Fruit fly (Drosophila melanogaster) whole organism, larva: ENCODE data around the gene Faf2.

Experiments used
- noc ChIP-seq: fragments of 200-800 bp; sonication (Bioruptor generic); optimal IDR thresholded peaks from 3 replicates; lab custom pipeline; 2019; ENCODE audit warnings: missing biosample characterization, mild to moderate bottlenecking, missing genetic modification characterization, moderate library complexity

The Faf2 gene

DNA sequence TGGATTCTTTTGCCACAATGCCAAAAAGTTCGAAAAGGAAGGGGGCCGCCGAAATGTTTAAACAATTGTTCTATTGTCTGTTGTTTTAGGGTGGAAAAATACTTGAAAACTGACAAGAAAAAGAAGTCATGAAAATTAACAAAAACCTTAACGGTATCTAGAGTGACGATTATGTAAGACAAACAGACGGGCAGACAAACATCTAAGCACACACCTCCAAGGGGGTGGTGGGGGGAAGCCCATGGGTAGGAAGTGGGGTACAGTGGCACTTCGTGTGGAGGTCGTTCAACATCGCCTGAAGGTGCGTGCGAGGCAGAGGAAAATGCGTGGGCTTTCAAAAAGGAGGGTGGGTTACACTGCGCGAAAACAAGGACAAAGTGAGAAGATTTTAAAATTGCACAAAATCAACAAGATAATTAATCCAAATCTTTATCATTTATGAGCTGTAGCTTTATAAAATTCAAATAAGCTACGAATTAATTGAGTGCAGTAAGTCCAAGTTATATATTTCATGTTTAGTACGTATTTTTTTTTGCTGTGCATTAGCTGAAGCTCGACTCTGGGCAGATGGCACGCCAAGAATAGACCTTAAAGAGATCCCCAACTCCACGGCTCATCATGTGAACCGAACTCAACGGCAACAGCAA is 9.0 kb upstream of the Faf2 start:
- no peak for TF ChIP-seq noc

DNA sequence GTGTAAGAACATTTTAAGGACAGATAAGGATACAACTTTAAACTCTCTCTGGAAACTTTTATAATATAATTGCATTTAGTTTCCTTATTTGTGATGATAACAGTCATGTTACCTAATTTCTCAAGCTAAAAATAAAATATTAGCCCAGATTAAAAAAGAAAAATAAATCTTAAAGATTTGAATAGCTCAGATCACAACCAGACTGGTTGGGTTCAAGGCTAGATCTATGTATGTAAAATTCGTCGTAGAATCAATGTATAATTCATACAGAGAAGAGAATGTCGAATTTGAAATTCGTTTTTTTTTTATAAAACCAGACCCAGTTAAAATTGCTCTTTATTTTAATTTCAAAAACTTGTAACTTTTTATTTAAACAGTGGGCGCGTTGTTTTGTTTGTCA is 5.6 kb upstream of the Faf2 start:
- no peak for TF ChIP-seq noc

DNA sequence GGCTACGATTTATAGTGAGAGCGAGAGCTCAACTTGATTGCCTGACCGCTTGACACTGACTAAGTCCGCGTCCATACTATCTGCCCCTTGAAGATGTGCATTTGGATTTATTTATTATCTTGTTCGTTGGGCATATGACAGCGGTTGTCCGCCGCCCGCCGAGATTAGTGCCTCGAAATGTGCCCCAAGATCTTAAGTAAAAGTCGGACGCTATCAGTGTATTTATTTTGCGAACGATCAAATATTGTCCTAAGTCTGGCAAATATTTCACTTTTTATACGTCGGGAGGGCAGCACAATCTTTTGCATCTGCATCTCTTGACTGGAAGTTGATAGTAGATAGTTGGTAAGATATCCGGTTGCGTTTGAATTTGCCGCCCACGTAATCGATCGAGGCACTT is 5.2 kb upstream of the Faf2 start, which contains the start of gene Irk3:
Irk3 (minus strand) TSS at position 63 of the 400 bp plus-strand sequence.
- no peak for TF ChIP-seq noc

DNA sequence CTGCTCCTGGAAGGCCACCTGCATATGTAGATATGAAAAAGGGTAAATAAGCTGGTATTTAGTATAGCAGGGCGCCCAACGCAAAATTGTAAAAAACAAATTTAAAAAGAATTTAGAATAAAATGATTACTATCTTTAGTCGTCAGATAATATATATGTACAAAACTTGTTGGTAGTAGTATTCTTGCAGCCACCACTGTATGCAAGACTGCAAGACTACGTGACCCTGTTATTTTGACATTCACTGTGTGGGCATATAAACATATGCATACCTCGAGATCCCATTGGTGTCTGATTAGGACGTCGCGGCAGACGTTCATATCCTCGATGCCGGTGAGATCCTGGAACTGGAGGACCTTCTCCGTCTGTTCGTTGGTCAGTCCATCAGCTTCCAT is 647 bp downstream of the Faf2 start:
- TF ChIP-seq noc: no peak

DNA sequence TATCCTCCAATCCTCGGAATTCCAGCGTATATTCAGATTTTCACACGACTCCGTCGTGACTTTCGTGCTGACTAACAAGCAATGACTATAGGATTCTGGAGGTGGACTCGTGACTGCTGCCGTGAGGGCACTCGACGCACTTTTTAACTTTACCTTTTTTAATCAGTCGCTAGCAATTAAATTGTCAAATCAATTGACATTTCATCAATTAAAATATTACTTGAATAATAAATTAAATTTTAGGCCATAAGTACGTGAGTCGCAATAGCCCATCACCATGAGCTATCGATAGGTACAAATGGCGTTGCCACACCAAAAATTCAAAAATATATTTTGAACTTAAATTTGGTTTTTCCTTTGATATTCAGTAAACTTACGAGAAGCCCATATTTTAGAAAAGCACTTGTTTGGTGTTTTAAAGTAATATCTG is 2.9 kb downstream of the Faf2 start, which contains the start of gene Jwa:
Jwa (minus strand) TSS at position 87 of the 430 bp plus-strand sequence.
- TF ChIP-seq noc: peak; percentile 93

DNA sequence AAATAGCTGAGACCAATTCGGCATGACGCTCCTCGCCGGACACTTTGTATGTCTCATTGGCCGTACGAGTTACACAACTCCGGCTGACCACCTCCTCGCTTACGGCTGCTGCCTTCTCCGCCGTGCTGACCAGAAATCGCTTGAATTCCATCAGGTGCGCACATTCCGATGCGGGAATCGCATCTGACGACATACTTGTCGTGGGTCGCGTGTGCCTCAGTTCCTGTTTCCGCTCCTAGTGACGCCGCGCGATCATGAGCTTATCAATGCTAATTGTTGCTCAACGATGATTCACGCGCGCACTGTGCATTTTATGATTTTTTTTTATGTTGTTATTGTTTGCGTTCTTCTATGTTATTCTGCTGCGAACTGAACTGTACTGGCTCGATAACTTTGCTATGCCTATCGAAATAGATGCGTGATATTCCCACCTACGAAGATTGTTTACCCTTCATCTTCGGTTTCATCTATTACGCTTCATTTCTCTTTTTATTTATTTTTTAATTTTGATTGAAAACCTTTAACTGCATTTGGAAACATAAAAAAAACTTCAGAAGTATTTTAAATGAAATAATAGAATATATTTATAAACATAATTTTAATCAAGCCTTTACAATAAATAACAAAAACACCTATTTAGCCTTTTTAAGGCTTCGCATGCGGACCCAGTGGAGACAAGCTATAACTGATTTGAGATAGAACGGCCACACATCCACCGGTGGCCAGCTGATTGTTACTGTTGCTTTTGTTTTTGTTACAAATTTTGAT is 5.6 kb downstream of the Faf2 start, which contains the start of the genes CG10376 and CG10343:
CG10376 (minus strand) TSS at position 385 of the 768 bp plus-strand sequence.
CG10343 (plus strand) TSS at position 753 of the 768 bp plus-strand sequence.
- TF ChIP-seq noc: peak; percentile 85

DNA sequence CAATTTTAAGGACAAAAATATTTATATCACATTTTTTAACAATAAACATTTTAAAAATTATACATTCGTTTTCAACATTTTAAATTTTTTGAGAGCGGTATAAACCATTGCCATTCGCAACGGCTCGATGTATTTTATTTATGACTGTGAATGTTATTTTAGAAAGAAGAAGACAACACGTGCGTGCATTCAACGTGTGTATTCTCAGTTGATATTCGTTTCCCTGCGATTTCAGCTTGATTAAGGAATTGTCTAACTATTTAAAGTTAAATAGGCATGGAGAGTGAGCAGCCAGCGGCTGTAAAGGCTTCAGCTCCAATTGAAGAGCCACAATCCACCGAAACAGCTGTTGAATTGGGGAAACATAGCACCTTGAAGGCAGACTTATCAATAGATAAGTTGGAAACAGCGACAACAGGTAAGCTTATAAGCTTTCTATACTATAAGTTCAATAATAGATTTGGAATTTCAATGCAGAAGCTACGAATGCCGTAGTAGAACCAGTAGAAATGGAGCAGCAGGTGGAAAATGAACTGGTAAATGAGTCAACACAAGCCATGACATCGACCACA is 9.8 kb downstream of the Faf2 start, which contains the start of gene CG10341:
CG10341 (plus strand) TSS at position 156 of the 572 bp plus-strand sequence.
- no peak for TF ChIP-seq noc

DNA sequence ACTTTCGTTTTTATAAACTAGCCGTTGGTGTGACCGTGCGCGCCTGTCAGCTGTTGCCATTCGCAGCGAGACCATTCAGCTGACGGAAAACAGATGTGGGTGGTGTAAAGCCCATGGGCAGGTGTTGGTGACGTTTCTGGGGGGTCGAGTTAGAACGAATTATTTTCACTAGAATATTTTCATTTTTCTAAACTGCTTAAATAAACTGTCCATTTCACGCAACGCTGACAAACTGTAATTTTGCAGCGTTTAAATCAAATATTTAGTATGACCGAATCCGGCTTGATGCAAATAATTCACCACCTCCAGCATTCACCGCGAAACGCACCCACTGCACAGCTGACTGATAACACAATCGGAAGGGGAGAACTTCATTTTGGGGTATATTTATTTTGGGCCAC is 13.1 kb downstream of the Faf2 start, which contains the start of the genes CG10383 and CG10338:
CG10383 (minus strand) TSS at position 199 of the 401 bp plus-strand sequence.
CG10338 (plus strand) TSS at position 261 of the 401 bp plus-strand sequence.
- peak; percentile 87 for TF ChIP-seq noc

DNA sequence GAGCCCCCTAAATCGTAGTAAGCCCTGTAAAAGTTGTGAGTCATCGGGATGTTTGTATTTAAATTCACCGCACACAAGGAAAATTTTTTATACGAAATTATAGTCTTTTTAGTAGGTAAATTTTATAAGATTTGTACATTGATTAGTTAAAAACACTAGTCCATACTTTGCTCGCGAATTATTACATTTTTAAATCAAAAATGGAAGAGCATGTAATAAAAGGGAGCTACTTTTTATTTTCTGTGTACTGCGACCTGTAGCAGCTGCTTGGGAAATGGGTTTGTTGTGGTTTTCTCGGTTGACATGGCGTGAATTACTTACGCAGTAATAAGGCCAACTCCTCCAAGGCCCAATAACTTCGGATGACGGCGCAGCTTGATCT is 13.8 kb downstream of the Faf2 start:
- no peak for TF ChIP-seq noc

DNA sequence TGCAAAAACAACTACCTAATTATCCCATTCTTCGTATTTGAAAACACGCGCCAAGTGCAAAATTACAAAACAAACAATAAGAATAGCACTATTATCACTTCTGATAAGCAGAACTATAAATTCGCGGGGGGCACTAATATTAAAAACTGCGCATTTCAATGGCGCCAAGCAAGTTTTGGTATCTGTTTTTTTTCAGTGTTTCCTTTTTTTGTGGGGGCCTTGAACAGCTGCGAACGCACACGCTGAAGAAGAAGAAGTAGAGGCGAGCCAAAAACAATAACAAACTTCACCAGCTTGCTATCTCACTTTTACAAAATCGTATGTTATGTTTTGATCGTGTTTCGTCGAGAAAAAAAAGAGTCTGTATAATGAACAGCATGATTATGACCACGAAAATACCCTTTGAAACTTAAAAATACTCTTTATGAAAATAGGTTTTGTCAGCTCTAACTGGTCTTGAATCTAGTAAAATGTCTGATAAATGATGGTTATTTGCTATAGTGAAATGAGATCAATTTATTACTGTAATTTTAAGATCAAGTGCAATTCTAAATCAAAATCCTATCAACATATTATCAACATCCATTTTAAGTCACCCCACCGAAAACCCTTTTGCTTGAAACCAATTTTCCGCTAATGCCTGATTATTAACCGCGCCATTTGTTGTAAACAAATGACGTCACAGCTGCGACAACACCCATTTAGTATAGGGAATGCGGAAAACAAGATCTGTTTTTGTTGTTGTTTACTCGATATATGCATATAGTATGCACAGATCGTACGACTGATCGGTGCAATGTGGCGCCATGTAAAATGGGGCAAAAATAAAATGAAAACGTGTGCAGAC is 14.4 kb downstream of the Faf2 start:
- TF ChIP-seq noc: peak; percentile 77

DNA sequence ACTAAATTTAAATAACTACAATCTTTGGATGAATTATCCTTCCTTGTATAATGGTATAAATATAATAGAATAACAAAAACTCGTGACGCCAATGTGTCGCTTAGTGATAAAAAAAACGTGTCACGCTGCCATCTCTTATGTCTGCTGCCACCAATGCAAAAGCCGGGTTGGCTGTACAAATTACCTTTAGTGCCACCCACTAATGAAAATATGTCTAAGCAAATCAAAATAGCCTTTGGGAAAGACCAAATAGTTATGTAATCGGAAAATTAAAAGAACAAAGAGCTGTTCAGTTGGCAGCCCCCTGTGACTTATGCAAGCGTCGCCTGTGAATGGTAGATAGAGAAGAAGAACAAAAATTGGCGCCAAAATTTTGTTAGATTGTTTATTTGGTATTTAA is 19.1 kb downstream of the Faf2 start, which contains the start of gene CG10336:
CG10336 (plus strand) TSS at position 153 of the 400 bp plus-strand sequence.
- TF ChIP-seq noc: no peak

DNA sequence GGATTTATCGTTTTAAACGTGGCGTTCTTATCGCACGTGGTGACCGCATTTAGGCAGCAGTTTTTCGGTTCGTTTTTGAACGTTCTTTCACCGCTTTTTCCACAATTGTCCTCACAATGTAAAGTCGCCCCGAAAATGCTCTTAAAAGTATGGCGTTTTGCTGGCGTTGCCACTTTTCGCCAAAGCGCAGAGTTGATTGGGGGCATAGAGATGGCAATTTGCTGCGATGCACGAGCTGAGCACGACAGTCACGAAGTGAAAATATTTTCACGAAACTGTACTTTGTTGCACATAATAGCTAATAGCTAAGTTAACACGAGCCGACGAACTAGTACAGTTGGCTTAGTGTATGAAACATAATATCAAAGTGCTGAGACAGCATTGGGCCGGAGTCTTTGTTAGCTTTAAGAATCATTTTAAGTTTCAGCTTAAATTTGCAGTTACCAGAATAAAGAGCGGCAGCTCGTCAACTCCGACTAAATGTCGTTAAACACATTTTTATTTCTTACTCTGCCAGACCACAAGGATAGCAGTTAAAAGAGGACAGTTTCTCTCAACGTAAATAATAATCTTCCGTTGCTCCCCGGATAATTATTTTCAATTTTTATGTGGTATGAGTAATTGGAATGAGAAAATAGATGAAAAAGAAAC is 19.7 kb downstream of the Faf2 start, which contains the start of gene msl-1:
msl-1 (minus strand) TSS at position 155 of the 651 bp plus-strand sequence.
- TF ChIP-seq noc: no peak

DNA sequence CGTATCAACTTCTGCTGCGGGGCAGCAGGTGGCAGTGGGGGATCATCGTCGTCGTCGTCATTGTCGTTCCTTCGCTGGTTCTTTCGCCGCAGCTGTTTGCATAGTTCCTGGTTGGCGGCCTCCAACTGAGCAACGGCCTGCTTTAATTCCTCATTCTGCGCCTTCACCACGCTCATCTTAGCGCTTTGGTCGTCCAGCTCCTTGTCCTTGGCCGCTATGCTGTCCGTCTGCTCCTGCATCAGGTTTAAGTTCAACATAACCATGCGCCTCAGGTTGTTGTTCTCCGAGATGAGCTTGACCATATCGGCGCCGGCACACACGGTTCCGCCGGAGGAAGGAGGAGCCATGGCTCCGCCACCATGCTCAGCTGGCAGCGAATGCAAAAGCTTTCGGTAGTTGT is 20.7 kb downstream of the Faf2 start:
- no peak for TF ChIP-seq noc

DNA sequence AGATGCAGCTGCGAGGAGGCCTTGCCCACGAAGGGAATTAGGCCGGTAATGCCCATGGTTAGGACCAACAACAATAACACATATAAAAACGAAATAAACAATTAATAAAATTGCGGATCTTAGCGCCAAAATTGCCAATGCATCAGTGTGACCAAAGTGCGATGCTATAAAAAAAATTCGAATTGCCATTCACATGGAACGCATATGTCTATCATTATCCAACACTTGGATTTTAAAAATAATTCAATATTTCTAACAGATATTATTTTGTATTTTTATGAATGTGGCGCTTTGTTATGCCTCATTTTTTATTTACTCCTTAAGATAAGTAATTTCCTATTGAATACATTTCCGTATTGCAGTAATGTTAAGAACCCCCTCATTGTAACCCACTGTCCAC is 26.6 kb downstream of the Faf2 start, which contains the start of gene tos:
tos (minus strand) TSS at position 173 of the 400 bp plus-strand sequence.
- no peak for TF ChIP-seq noc

DNA sequence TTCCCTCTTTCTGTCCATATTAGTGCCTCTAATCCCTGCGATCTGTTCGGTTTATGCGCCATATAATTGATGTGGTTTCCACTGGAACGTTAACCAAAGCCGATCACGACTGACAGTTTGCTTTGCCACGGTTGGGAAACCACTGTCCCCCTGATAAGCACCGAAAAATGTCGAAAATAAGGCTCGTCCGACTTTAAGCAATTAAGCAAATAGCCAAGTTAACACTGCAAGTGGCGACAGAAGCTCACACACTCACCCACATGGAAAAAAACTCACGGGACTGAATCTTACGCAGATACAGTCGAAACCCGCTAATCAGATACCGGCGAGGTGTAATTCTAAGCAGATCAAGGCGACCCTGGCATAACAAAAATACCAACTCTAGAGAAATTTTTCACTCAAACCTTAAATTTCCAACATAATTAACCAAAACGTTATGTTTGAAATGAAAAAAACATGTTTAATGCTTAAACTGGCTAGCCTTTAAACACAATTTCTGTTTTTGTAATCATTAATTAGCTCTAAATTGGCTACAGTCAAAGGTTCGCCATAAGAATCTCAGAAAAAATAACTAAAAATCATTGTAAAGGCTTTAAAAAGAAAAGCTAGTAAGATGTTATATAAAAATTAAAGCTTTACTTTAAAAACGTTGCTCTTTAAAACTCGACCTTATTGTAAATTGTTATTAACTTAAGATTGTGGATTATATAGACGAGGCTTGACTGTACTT is 30.4 kb downstream of the Faf2 start:
- TF ChIP-seq noc: peak; percentile 76
